Worm (Caenorhabditis elegans) whole organism, L2 larva: Measurements from ENCODE around the gene C44H4.8.

Source experiments
- R02D3.7 ChIP-seq: fragments of 150-350 bp; optimal IDR thresholded peaks from 2 replicates; lab custom pipeline; 2014; ENCODE audit warnings: missing biosample characterization, missing genetic modification characterization
- aly-2 ChIP-seq: fragments of 150-350 bp; optimal IDR thresholded peaks from 2 replicates; lab custom pipeline; 2014; ENCODE audit warnings: missing biosample characterization, missing genetic modification characterization
- ama-1 ChIP-seq: fragments of 150-350 bp; optimal IDR thresholded peaks from 2 replicates; lab custom pipeline; 2018; ENCODE audit warnings: inconsistent platforms
- elt-3 ChIP-seq: sonication (generic microtip); optimal IDR thresholded peaks from 2 replicates; lab custom pipeline; 2017; ENCODE audit warnings: missing biosample characterization, missing genetic modification characterization
- lsy-2 ChIP-seq, 2 experiments: fragments of 150-350 bp in 1 of 2; sonication (generic microtip) in 1 of 2; optimal IDR thresholded peaks; 2 replicates each; lab custom pipeline; 2014 to 2017; ENCODE audit warnings: missing biosample characterization in 2 of 2, missing genetic modification characterization in 2 of 2
- mdl-1 ChIP-seq, 2 experiments: fragments of 150-350 bp in 1 of 2; sonication (generic microtip) in 1 of 2; optimal IDR thresholded peaks; 2 replicates each; lab custom pipeline; 2017; ENCODE audit warnings: missing biosample characterization in 2 of 2, missing genetic modification characterization in 2 of 2
- nhr-11 ChIP-seq: fragments of 150-350 bp; optimal IDR thresholded peaks from 2 replicates; lab custom pipeline; 2014; ENCODE audit warnings: missing biosample characterization, missing genetic modification characterization
- nhr-6 ChIP-seq: fragments of 150-350 bp; optimal IDR thresholded peaks from 2 replicates; lab custom pipeline; 2014; ENCODE audit warnings: missing biosample characterization, missing genetic modification characterization
- snpc-4 ChIP-seq: fragments of 150-350 bp; optimal IDR thresholded peaks from 2 replicates; lab custom pipeline; 2014; ENCODE audit warnings: missing biosample characterization, missing genetic modification characterization
- zag-1 ChIP-seq: fragments of 150-350 bp; optimal IDR thresholded peaks from 2 replicates; lab custom pipeline; 2014; ENCODE audit warnings: missing biosample characterization, missing genetic modification characterization
- ztf-4 ChIP-seq: fragments of 150-350 bp; optimal IDR thresholded peaks from 2 replicates; lab custom pipeline; 2014; ENCODE audit warnings: missing biosample characterization, missing genetic modification characterization

DNA sequence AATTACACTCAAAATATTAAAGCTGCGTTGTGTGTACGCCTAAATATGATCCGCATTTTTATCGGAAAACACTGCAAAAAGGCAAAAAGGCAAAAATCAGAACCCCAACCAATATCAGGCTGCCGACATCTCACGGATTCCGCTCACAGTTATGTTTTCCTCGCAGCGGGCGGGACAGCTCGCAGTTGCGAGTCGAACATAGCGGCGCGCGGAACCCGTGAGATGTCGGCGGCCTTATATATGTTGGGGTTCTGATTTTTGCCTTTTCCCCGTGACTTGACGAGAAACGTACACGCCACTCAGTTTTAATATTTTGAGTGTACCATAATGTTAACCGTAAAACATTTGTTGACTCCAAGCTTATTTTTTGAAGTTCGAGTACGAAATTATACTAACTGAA, 42.5 kb downstream of the C44H4.8 start:
- TF ChIP-seq R02D3.7 (tag; lab: Kevin White, UChicago) (no peak), ama-1 (lab: Kevin White, UChicago) (no peak), nhr-6 (tag; lab: Kevin White, UChicago) (no peak), snpc-4 (tag; lab: Kevin White, UChicago) (peak; percentile 85), zag-1 (tag; lab: Kevin White, UChicago) (no peak), lsy-2 (tag; optimal IDR thresholded peaks at IDR 0.05; lab: Kevin White, UChicago) (no peak), nhr-11 (tag; lab: Kevin White, UChicago) (no peak), aly-2 (no peak), ztf-4 (tag; lab: Kevin White, UChicago) (no peak), mdl-1 (tag; optimal IDR thresholded peaks at IDR 0.05; lab: Kevin White, UChicago) (no peak), elt-3 (tag; lab: Kevin White, UChicago) (no peak)
